Worm (Caenorhabditis elegans): ENCODE data around the gene F21D12.2.

Gene F21D12.2

DNA sequence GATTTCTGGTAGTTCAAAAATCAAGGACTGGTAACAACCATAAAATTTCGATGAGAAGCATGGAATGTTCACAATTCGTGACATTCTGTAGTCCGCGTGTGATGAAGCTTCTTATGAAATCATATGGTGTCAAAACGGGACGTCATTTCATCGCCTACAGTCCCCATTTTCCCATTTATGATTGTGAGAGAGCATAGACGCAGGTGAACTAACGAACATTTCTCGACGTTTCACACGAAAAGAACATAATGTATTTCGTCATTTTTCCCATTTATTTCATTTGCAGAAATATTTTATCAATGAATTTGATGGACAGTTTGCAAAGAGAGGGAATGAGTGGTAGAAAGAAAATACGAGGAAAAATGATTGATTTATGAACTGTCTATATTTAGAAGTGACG is 30.4 kb upstream of the F21D12.2 start:
- TF ChIP-seq tbx-2 (tag; optimal IDR thresholded peaks at IDR 0.05) (no peak), unc-3 (GFP tag; conservative IDR thresholded peaks at IDR 0.05) (no peak), unc-3 (tag; optimal IDR thresholded peaks at IDR 0.05) (no peak), ceh-34 (tag; optimal IDR thresholded peaks at IDR 0.05) (no peak), pax-1 (tag; optimal IDR thresholded peaks at IDR 0.05) (no peak), unc-55 (GFP tag; optimal IDR thresholded peaks at IDR 0.05) (peak; percentile 10), pqm-1 (tag; optimal IDR thresholded peaks at IDR 0.05) (no peak), ceh-45 (GFP tag; IDR thresholded peaks at IDR 0.05) (no peak)

DNA sequence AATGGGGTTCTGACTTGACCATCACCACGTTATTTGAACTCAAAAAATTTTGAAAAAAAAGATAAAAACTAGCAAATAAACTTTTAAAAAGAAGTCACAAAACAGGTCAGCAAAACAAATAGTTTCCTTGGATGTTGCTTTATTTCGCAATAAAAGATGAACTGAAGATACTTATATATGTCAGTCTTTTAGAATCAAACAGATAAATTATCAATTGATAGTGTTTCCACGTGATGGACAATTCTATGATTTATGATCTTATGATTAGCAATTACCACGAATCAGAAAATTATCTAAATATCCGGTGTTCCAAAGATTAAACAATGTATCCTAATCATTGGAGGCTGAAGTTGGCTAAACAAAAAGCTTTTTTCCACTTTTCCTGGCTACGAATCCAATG is 29.9 kb upstream of the F21D12.2 start:
- TF ChIP-seq dve-1 (tag; optimal IDR thresholded peaks at IDR 0.05), result no peak
- TF ChIP-seq odd-2 (tag; optimal IDR thresholded peaks at IDR 0.05), result no peak
- no peak for TF ChIP-seq ceh-9 (tag; optimal IDR thresholded peaks at IDR 0.05)
- no peak for TF ChIP-seq unc-86 (tag; optimal IDR thresholded peaks at IDR 0.05)
- no peak for TF ChIP-seq hlh-6 (tag; optimal IDR thresholded peaks at IDR 0.05)
- TF ChIP-seq dmd-4 (tag; optimal IDR thresholded peaks at IDR 0.05; ENCODE audit: borderline replicate concordance), result no peak
- TF ChIP-seq fkh-6 (tag; optimal IDR thresholded peaks at IDR 0.05), result no peak

ce11 chrII:7289923-7290476 is 27.6 kb upstream of the F21D12.2 start, which contains the start of gene C30G12.2:
TSS of gene C30G12.2 (plus strand) at chrII:7290426.
- TF ChIP-seq madf-2 (tag; optimal IDR thresholded peaks at IDR 0.05), result no peak
- no peak for TF ChIP-seq ceh-45 (GFP tag; IDR thresholded peaks at IDR 0.05)
- TF ChIP-seq Y22D7AL.16 (tag; optimal IDR thresholded peaks at IDR 0.05), result no peak
- TF ChIP-seq ztf-16 (tag; optimal IDR thresholded peaks at IDR 0.05), result no peak
- TF ChIP-seq ets-4 (tag; optimal IDR thresholded peaks at IDR 0.05), result no peak
- no peak for TF ChIP-seq K09A11.1 (tag; optimal IDR thresholded peaks at IDR 0.05; ENCODE audit: insufficient read depth)
- no peak for TF ChIP-seq fkh-6 (tag; optimal IDR thresholded peaks at IDR 0.05)
- TF ChIP-seq ama-1 (optimal IDR thresholded peaks at IDR 0.05), result no peak
- TF ChIP-seq ceh-24 (tag; optimal IDR thresholded peaks at IDR 0.05), result no peak
- TF ChIP-seq sdc-2 (tag; optimal IDR thresholded peaks at IDR 0.05), result no peak
- TF ChIP-seq unc-86 (tag; optimal IDR thresholded peaks at IDR 0.05), result no peak
- TF ChIP-seq ceh-14 (tag; optimal IDR thresholded peaks at IDR 0.05), result no peak
- no peak for TF ChIP-seq unc-3 (GFP tag; conservative IDR thresholded peaks at IDR 0.05)
- TF ChIP-seq unc-3 (tag; optimal IDR thresholded peaks at IDR 0.05), result no peak
- no peak for TF ChIP-seq ceh-48 (tag; optimal IDR thresholded peaks at IDR 0.05)
- TF ChIP-seq pros-1 (tag; optimal IDR thresholded peaks at IDR 0.05), result no peak
- TF ChIP-seq sox-2 (GFP tag; IDR thresholded peaks at IDR 0.05), result no peak
- no peak for TF ChIP-seq fkh-10 (GFP tag; optimal IDR thresholded peaks at IDR 0.05)
- TF ChIP-seq ceh-30 (tag; optimal IDR thresholded peaks at IDR 0.05), result no peak

DNA sequence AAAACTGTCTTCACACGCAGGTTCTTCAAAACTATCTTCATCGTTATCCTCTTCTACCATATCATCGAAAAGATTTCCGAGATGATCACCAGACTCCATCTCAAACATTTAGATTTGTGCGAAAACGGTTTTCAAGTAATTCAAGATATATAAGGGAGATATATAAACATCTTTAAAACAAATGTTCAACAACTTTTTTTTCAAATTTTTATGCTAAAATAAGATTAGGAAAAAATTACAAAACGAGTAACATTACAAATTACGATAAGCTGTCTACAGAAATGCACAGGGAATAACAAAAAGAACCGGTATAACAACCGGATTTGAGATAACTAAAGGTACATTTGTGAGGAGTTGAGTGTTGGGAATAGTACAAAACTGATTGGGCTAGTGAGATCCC is 21.7 kb upstream of the F21D12.2 start, which contains the start of gene C30G12.6:
TSS of gene C30G12.6 (minus strand) at position 101 of the 400 bp plus-strand sequence.
- TF ChIP-seq T23F11.4 (GFP tag; optimal IDR thresholded peaks at IDR 0.05) (no peak), pag-3 (tag; optimal IDR thresholded peaks at IDR 0.05; ENCODE audit: borderline replicate concordance) (no peak), pat-9 (tag; optimal IDR thresholded peaks at IDR 0.05) (no peak), madf-2 (tag; optimal IDR thresholded peaks at IDR 0.05) (no peak), unc-55 (GFP tag; optimal IDR thresholded peaks at IDR 0.05) (no peak), K09A11.1 (tag; optimal IDR thresholded peaks at IDR 0.05; ENCODE audit: insufficient read depth) (no peak), ceh-9 (tag; optimal IDR thresholded peaks at IDR 0.05) (no peak), hlh-13 (GFP tag; optimal IDR thresholded peaks at IDR 0.05) (no peak), pha-2 (tag; optimal IDR thresholded peaks at IDR 0.05) (no peak), Y22D7AL.16 (tag; optimal IDR thresholded peaks at IDR 0.05) (no peak), zip-5 (tag; optimal IDR thresholded peaks at IDR 0.05) (no peak)
